Fruit fly (Drosophila melanogaster) S2 (cell line): ENCODE data around the gene Remo.

ENCODE experiments used
- CG8478 ChIP-seq: fragments of >200 bp; optimal IDR thresholded peaks from 2 replicates; lab custom pipeline; 2018
- CTCF ChIP-seq, 2 experiments: fragments of >200 bp; optimal IDR thresholded peaks; 2 replicates each; lab custom pipeline; 2018

Gene Remo

dm6 chrX:13258757-13259067 lies 29.1 kb upstream of the Remo start, which contains the start of gene comt:
TSS of gene comt (plus strand) at chrX:13259021.
- TF ChIP-seq CTCF (optimal IDR thresholded peaks at IDR 0.05; lab: Kevin White, UChicago) (no peak), CG8478 (no peak)

dm6 chrX:13272676-13273233 lies 15.1 kb upstream of the Remo start:
- TF ChIP-seq CTCF (optimal IDR thresholded peaks at IDR 0.05; lab: Kevin White, UChicago) (no peak), CG8478 (no peak)

dm6 chrX:13273417-13273816 lies 14.4 kb upstream of the Remo start:
- TF ChIP-seq CTCF (optimal IDR thresholded peaks at IDR 0.05; lab: Kevin White, UChicago) = no peak
- TF ChIP-seq CG8478 = no peak

dm6 chrX:13274429-13275095 lies 13.3 kb upstream of the Remo start:
- TF ChIP-seq CG8478 (no peak), CTCF (optimal IDR thresholded peaks at IDR 0.05; lab: Kevin White, UChicago) (no peak)

dm6 chrX:13275139-13275538 lies 12.7 kb upstream of the Remo start:
- TF ChIP-seq CTCF (optimal IDR thresholded peaks at IDR 0.05; lab: Kevin White, UChicago) (no peak), CG8478 (no peak)

dm6 chrX:13276713-13277112 lies 11.1 kb upstream of the Remo start:
- TF ChIP-seq CTCF (optimal IDR thresholded peaks at IDR 0.05; lab: Kevin White, UChicago) = no peak
- no peak for TF ChIP-seq CG8478

dm6 chrX:13277148-13277547 lies 10.7 kb upstream of the Remo start:
- no peak for TF ChIP-seq CTCF (optimal IDR thresholded peaks at IDR 0.05; lab: Kevin White, UChicago)
- TF ChIP-seq CG8478 = no peak

dm6 chrX:13277580-13278467 lies 10.0 kb upstream of the Remo start:
- TF ChIP-seq CG8478 (no peak), CTCF (optimal IDR thresholded peaks at IDR 0.05; lab: Kevin White, UChicago) (no peak)

- TF ChIP-seq CG8478 (no peak), CTCF (optimal IDR thresholded peaks at IDR 0.05; lab: Kevin White, UChicago) (no peak)
Observed at dm6 chrX:13278468-13278982, 9.3 kb upstream of the Remo start.

dm6 chrX:13280235-13280634 lies 7.6 kb upstream of the Remo start:
- TF ChIP-seq CG8478 = no peak
- no peak for TF ChIP-seq CTCF (optimal IDR thresholded peaks at IDR 0.05; lab: Kevin White, UChicago)

- no peak for TF ChIP-seq CTCF (optimal IDR thresholded peaks at IDR 0.05; lab: Kevin White, UChicago)
- no peak for TF ChIP-seq CG8478
Observed at dm6 chrX:13280738-13281137, 7.1 kb upstream of the Remo start.

dm6 chrX:13281244-13281877 lies 6.5 kb upstream of the Remo start:
- TF ChIP-seq CG8478 = no peak
- no peak for TF ChIP-seq CTCF (optimal IDR thresholded peaks at IDR 0.05; lab: Kevin White, UChicago)

- TF ChIP-seq CTCF (optimal IDR thresholded peaks at IDR 0.05; lab: Kevin White, UChicago) (no peak), CG8478 (no peak)
Observed at dm6 chrX:13282717-13283116, 5.1 kb upstream of the Remo start.

- TF ChIP-seq CG8478 (no peak), CTCF (optimal IDR thresholded peaks at IDR 0.05; lab: Kevin White, UChicago) (no peak)
Observed at dm6 chrX:13283940-13284547, 3.8 kb upstream of the Remo start.

- TF ChIP-seq CG8478 (no peak), CTCF (optimal IDR thresholded peaks at IDR 0.05; lab: Kevin White, UChicago) (no peak)
Observed at dm6 chrX:13284548-13284974, 3.3 kb upstream of the Remo start.
